Fruit fly (Drosophila melanogaster): ENCODE data around the gene bbg.

Gene bbg

dm6 chr3L:14550839-14551415 lies 14.9 kb upstream of the bbg start, which contains the start of gene Gbs-70E:
Gbs-70E (minus strand) TSS chr3L:14550975.
- TF ChIP-seq ttk (optimal IDR thresholded peaks at IDR 0.05): no peak

DNA sequence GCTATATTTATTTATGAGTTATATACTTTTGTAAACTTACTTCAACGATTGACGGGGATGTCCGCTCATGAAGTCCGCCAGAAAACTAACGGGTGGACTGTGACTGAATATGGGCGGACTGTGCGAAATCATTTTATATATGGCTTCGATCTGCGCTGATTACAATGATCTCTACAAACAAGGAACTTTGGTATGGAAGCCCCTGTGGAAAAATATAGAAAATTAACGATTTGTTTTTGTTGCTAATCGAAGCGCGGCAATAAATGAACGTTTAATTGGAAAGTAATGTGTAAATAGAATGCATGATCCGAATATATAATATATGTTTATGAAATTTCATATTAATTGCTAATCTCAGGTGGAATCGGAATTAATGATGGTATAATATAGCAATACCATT lies 13.9 kb upstream of the bbg start:
- TF ChIP-seq Myc (optimal IDR thresholded peaks at IDR 0.05) (no peak), insv (optimal IDR thresholded peaks at IDR 0.05) (no peak), h (optimal IDR thresholded peaks at IDR 0.05) (no peak), psq (optimal IDR thresholded peaks at IDR 0.05) (no peak), ttk (optimal IDR thresholded peaks at IDR 0.05) (no peak), Sin3A (optimal IDR thresholded peaks at IDR 0.05) (no peak)

dm6 chr3L:14549215-14549614 lies 13.1 kb upstream of the bbg start:
- TF ChIP-seq Sin3A (optimal IDR thresholded peaks at IDR 0.05) (no peak), h (optimal IDR thresholded peaks at IDR 0.05) (no peak), Myc (optimal IDR thresholded peaks at IDR 0.05) (no peak), insv (optimal IDR thresholded peaks at IDR 0.05) (no peak), psq (optimal IDR thresholded peaks at IDR 0.05) (no peak), ttk (optimal IDR thresholded peaks at IDR 0.05) (no peak)

DNA sequence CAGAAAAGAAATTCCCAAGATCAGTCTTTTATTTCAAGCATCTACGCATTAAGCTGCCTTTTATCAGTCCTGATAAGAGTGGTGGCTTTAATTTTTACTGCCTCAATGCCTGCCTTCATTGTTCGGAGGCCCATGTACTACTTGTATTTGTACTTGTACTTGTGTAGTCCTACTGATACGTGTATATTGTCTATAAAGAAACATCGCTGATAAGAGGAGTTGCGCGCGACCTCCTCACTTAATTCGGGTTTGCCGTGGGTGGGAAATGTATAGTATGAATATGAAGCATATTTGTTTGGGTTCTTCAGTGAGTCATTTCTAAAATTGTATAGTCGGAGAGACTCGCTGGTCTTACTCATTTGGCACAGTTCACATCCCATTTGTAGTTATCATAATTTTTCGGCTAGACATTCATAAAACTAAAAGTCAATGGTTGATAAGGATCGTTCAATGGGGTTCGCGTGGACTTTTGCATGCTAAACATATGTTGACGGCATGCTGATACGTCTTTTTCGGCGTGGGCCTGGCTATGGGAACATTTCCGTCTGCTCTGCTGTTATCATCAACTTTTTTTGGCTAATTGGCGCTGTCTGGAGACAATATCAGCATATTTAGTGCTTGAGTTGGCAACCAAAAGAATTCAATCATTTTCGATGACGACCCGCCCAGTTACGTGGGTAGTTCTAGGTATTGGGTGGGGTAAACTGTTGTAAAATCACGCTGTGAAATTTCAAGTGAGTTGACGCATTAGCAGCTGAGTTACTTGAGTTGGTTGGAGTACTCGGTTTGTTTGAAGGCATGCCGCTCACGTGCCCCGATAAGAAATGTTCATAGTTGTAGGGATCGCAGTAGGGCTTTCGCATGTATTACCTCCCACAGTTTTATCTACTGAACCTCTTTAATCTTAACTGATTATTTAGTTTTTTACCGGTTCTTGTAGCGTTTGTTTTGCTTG lies 12.0 kb upstream of the bbg start:
- TF ChIP-seq ttk (optimal IDR thresholded peaks at IDR 0.05): no peak
- TF ChIP-seq h (optimal IDR thresholded peaks at IDR 0.05): no peak
- no peak for TF ChIP-seq insv (optimal IDR thresholded peaks at IDR 0.05)
- TF ChIP-seq Myc (optimal IDR thresholded peaks at IDR 0.05): no peak
- TF ChIP-seq psq (optimal IDR thresholded peaks at IDR 0.05): no peak
- TF ChIP-seq Sin3A (optimal IDR thresholded peaks at IDR 0.05): no peak

dm6 chr3L:14546918-14547533 lies 10.9 kb upstream of the bbg start:
- no peak for TF ChIP-seq ttk (optimal IDR thresholded peaks at IDR 0.05)
- TF ChIP-seq Myc (optimal IDR thresholded peaks at IDR 0.05): no peak

- no peak for TF ChIP-seq ttk (optimal IDR thresholded peaks at IDR 0.05)
- TF ChIP-seq insv (optimal IDR thresholded peaks at IDR 0.05): no peak
- TF ChIP-seq Myc (optimal IDR thresholded peaks at IDR 0.05): no peak
- TF ChIP-seq Sin3A (optimal IDR thresholded peaks at IDR 0.05): no peak
- TF ChIP-seq psq (optimal IDR thresholded peaks at IDR 0.05): no peak
- no peak for TF ChIP-seq h (optimal IDR thresholded peaks at IDR 0.05)
Measured at dm6 chr3L:14544987-14545943, 9.2 kb upstream of the bbg start.

- no peak for TF ChIP-seq Sin3A (optimal IDR thresholded peaks at IDR 0.05)
- TF ChIP-seq h (optimal IDR thresholded peaks at IDR 0.05): no peak
- TF ChIP-seq insv (optimal IDR thresholded peaks at IDR 0.05): no peak
- no peak for TF ChIP-seq ttk (optimal IDR thresholded peaks at IDR 0.05)
- no peak for TF ChIP-seq Myc (optimal IDR thresholded peaks at IDR 0.05)
- TF ChIP-seq psq (optimal IDR thresholded peaks at IDR 0.05): no peak
Measured at dm6 chr3L:14543971-14544655, 8.0 kb upstream of the bbg start.

dm6 chr3L:14537435-14537991 lies 1.4 kb upstream of the bbg start, which contains the start of gene Mpcp2:
Mpcp2 (plus strand) TSS chr3L:14537651.
- TF ChIP-seq insv (optimal IDR thresholded peaks at IDR 0.05) (no peak), Myc (optimal IDR thresholded peaks at IDR 0.05) (no peak), ttk (optimal IDR thresholded peaks at IDR 0.05) (no peak), h (optimal IDR thresholded peaks at IDR 0.05) (no peak), psq (optimal IDR thresholded peaks at IDR 0.05) (no peak), Sin3A (optimal IDR thresholded peaks at IDR 0.05) (no peak)

DNA sequence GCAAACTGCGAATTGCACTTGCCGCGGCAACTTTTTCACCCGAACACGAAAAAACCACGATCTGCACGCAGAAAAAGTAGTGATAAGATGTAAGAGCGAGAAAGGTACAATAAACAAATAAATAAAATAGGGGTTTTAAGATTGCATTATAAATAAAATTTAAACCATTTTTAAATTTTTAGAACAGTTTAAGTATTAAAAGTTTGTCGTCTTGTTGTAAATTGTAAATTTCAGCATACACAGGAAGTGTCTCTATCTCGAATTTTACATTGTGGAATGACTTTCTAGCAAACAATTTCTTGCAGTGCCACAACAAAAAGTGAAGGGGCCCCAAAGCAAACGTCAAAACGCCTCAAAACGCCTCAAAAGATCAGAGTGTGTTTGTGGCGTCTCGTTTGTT lies 1.5 kb downstream of the bbg start:
- TF ChIP-seq psq (optimal IDR thresholded peaks at IDR 0.05) (no peak), Myc (optimal IDR thresholded peaks at IDR 0.05) (no peak), h (optimal IDR thresholded peaks at IDR 0.05) (no peak), insv (optimal IDR thresholded peaks at IDR 0.05) (no peak), Sin3A (optimal IDR thresholded peaks at IDR 0.05) (no peak)

DNA sequence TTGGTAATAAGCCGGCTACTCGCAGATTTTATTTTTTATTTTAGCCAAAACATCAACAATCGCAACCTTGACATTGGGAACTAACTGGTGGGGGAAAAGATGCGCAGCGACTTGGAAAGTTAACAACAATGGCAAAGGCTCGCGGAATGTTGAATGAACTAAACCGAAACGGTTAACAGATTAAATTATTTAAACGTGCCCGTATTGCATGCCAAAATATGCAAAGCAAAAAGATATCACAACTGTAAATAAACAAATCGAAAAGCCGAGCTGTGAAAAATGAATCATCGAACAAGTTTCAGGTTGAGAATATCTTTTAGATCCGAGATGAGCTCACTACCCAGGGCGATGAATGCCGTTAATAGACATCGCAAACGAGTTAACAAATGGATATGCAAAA lies 3.0 kb downstream of the bbg start:
- no peak for TF ChIP-seq Myc (optimal IDR thresholded peaks at IDR 0.05)
- no peak for TF ChIP-seq insv (optimal IDR thresholded peaks at IDR 0.05)
- no peak for TF ChIP-seq psq (optimal IDR thresholded peaks at IDR 0.05)
- TF ChIP-seq ttk (optimal IDR thresholded peaks at IDR 0.05): no peak
- TF ChIP-seq Sin3A (optimal IDR thresholded peaks at IDR 0.05): no peak
- TF ChIP-seq h (optimal IDR thresholded peaks at IDR 0.05): no peak

DNA sequence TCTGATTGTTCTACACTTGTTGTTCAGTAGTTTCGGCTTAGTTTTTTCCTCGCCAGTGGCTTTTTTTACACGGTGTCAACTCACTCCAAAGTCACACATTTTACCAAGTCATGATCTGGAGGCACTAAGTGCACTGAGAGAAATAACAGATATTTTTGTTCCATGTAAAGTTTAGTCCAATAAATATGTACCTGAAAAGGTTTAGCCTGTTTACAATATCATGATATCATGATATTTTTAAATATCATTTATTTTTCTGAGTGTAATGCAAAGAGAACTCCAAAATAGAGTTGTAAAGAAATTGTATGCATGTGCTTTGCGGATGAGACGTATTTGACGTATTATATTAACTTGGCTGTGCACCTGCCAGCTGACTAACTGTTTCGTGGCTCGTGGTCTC lies 4.3 kb downstream of the bbg start:
- TF ChIP-seq Myc (optimal IDR thresholded peaks at IDR 0.05) (no peak), psq (optimal IDR thresholded peaks at IDR 0.05) (no peak), h (optimal IDR thresholded peaks at IDR 0.05) (no peak), ttk (optimal IDR thresholded peaks at IDR 0.05) (no peak), Sin3A (optimal IDR thresholded peaks at IDR 0.05) (no peak), insv (optimal IDR thresholded peaks at IDR 0.05) (no peak)

All from Kc167 (cell line).